Worm (Caenorhabditis elegans) whole organism, late embryonic: ENCODE data around the gene tag-267.

ENCODE experiments used
- C08G9.2 ChIP-seq: sonication (generic microtip); optimal IDR thresholded peaks from 2 replicates; lab custom pipeline; 2016; ENCODE audit warnings: mild to moderate bottlenecking, missing genetic modification characterization, moderate library complexity, missing compliant biosample characterization
- F13H6.1 ChIP-seq: sonication (generic microtip); optimal IDR thresholded peaks from 2 replicates; lab custom pipeline; 2016; ENCODE audit warnings: missing genetic modification characterization, missing compliant biosample characterization
- K02D7.2 ChIP-seq: sonication (generic microtip); optimal IDR thresholded peaks from 2 replicates; lab custom pipeline; 2017; ENCODE audit warnings: mild to moderate bottlenecking, missing genetic modification characterization, missing compliant biosample characterization
- ama-1 ChIP-seq: fragments of 150-350 bp; optimal IDR thresholded peaks from 2 replicates; lab custom pipeline; 2014
- ceh-18 ChIP-seq: sonication (generic microtip); optimal IDR thresholded peaks from 2 replicates; lab custom pipeline; 2016; ENCODE audit warnings: missing genetic modification characterization, missing compliant biosample characterization
- ceh-19 ChIP-seq: fragments of 200-800 bp; sonication (Bioruptor generic); optimal IDR thresholded peaks from 2 replicates; lab custom pipeline; 2018; ENCODE audit warnings: mild to moderate bottlenecking, missing genetic modification characterization, missing compliant biosample characterization
- ceh-2 ChIP-seq: sonication (generic microtip); optimal IDR thresholded peaks from 2 replicates; lab custom pipeline; 2016; ENCODE audit warnings: missing genotype, missing genetic modification characterization, missing compliant biosample characterization
- ceh-22 ChIP-seq: sonication (generic microtip); optimal IDR thresholded peaks from 2 replicates; lab custom pipeline; 2017; ENCODE audit warnings: missing biosample characterization, missing genetic modification characterization
- ceh-30 ChIP-seq: fragments of 150-350 bp; optimal IDR thresholded peaks from 2 replicates; lab custom pipeline; 2014; ENCODE audit warnings: missing biosample characterization, missing genetic modification characterization
- ceh-34 ChIP-seq: sonication (generic microtip); optimal IDR thresholded peaks from 2 replicates; lab custom pipeline; 2016; ENCODE audit warnings: mild to moderate bottlenecking, missing genetic modification characterization, missing compliant biosample characterization
- ceh-45 ChIP-seq: fragments of 200-800 bp; sonication (Bioruptor generic); IDR thresholded peaks from 2 replicates; pipeline ENCODE4 v1.3.6; 2022; ENCODE audit warnings: missing genetic modification reagents, missing genetic modification characterization, missing compliant biosample characterization
- ceh-6 ChIP-seq: fragments of 200-800 bp; sonication (Bioruptor generic); optimal IDR thresholded peaks from 2 replicates; lab custom pipeline; 2018; ENCODE audit warnings: mild to moderate bottlenecking, missing genetic modification characterization, missing compliant biosample characterization
- ceh-9 ChIP-seq: sonication (generic microtip); optimal IDR thresholded peaks from 2 replicates; lab custom pipeline; 2016; ENCODE audit warnings: mild to moderate bottlenecking, missing genetic modification characterization, inconsistent platforms, missing compliant biosample characterization
- dmd-4 ChIP-seq: sonication (generic microtip); optimal IDR thresholded peaks from 2 replicates; lab custom pipeline; 2016; ENCODE audit warnings: borderline replicate concordance, missing genetic modification characterization, missing compliant biosample characterization
- elt-2 ChIP-seq: sonication (generic microtip); optimal IDR thresholded peaks from 2 replicates; lab custom pipeline; 2016; ENCODE audit warnings: missing genetic modification reagents, missing genetic modification characterization, missing compliant biosample characterization
- ets-4 ChIP-seq: sonication (generic microtip); optimal IDR thresholded peaks from 2 replicates; lab custom pipeline; 2016; ENCODE audit warnings: missing genetic modification characterization, missing compliant biosample characterization
- eyg-1 ChIP-seq: sonication (generic microtip); optimal IDR thresholded peaks from 2 replicates; lab custom pipeline; 2016; ENCODE audit warnings: missing genotype, missing genetic modification characterization, missing compliant biosample characterization
- fkh-10 ChIP-seq: fragments of 150-350 bp; optimal IDR thresholded peaks from 2 replicates; lab custom pipeline; 2014; ENCODE audit warnings: missing biosample characterization, missing genetic modification reagents, missing genetic modification characterization
- gmeb-2 ChIP-seq: sonication (generic microtip); optimal IDR thresholded peaks from 2 replicates; lab custom pipeline; 2016; ENCODE audit warnings: missing genetic modification characterization, inconsistent platforms, missing compliant biosample characterization
- hlh-15 ChIP-seq: sonication (generic microtip); optimal IDR thresholded peaks from 2 replicates; lab custom pipeline; 2016; ENCODE audit warnings: missing genetic modification characterization, missing compliant biosample characterization
- hlh-6 ChIP-seq: sonication (generic microtip); optimal IDR thresholded peaks from 2 replicates; lab custom pipeline; 2016; ENCODE audit warnings: missing genotype, missing genetic modification characterization, missing compliant biosample characterization
- hlh-8 ChIP-seq: sonication (generic microtip); optimal IDR thresholded peaks from 2 replicates; lab custom pipeline; 2016; ENCODE audit warnings: missing genotype, missing genetic modification characterization, missing compliant biosample characterization
- lim-6 ChIP-seq: sonication (generic microtip); optimal IDR thresholded peaks from 2 replicates; lab custom pipeline; 2016; ENCODE audit warnings: missing genetic modification characterization, missing compliant biosample characterization
- madf-2 ChIP-seq: sonication (generic microtip); optimal IDR thresholded peaks from 2 replicates; lab custom pipeline; 2017; ENCODE audit warnings: missing genetic modification characterization, missing compliant biosample characterization
- mec-3 ChIP-seq: sonication (generic microtip); optimal IDR thresholded peaks from 2 replicates; lab custom pipeline; 2016; ENCODE audit warnings: borderline replicate concordance, missing genetic modification characterization, missing compliant biosample characterization
- pag-3 ChIP-seq: sonication (generic microtip); optimal IDR thresholded peaks from 2 replicates; lab custom pipeline; 2016; ENCODE audit warnings: missing compliant biosample characterization, missing genetic modification characterization, borderline replicate concordance
- pax-1 ChIP-seq: fragments of 150-350 bp; optimal IDR thresholded peaks from 2 replicates; lab custom pipeline; 2014; ENCODE audit warnings: missing biosample characterization, missing genetic modification characterization
- pqm-1 ChIP-seq: sonication (generic microtip); optimal IDR thresholded peaks from 2 replicates; lab custom pipeline; 2016; ENCODE audit warnings: missing genetic modification characterization, missing compliant biosample characterization
- pros-1 ChIP-seq: fragments of 150-350 bp; optimal IDR thresholded peaks from 2 replicates; lab custom pipeline; 2014; ENCODE audit warnings: missing biosample characterization, missing genetic modification reagents, missing genetic modification characterization
- rnt-1 ChIP-seq: sonication (generic microtip); optimal IDR thresholded peaks from 2 replicates; lab custom pipeline; 2016; ENCODE audit warnings: missing genetic modification characterization, missing compliant biosample characterization
- sdc-2 ChIP-seq: sonication (generic microtip); optimal IDR thresholded peaks from 2 replicates; lab custom pipeline; 2016; ENCODE audit warnings: missing genotype, missing genetic modification characterization, missing compliant biosample characterization
- sox-2 ChIP-seq: fragments of 200-800 bp; sonication (Bioruptor generic); IDR thresholded peaks from 2 replicates; pipeline ENCODE4 v1.3.6; 2022; ENCODE audit warnings: missing genetic modification reagents, missing genetic modification characterization, missing compliant biosample characterization
- syd-9 ChIP-seq: sonication (generic microtip); optimal IDR thresholded peaks from 2 replicates; lab custom pipeline; 2016; ENCODE audit warnings: mild to moderate bottlenecking, missing genetic modification characterization, moderate library complexity, missing compliant biosample characterization
- tbx-2 ChIP-seq: sonication (generic microtip); optimal IDR thresholded peaks from 2 replicates; lab custom pipeline; 2016; ENCODE audit warnings: missing genetic modification characterization, missing compliant biosample characterization
- tbx-7 ChIP-seq: sonication (generic microtip); optimal IDR thresholded peaks from 2 replicates; lab custom pipeline; 2016; ENCODE audit warnings: missing genotype, missing genetic modification characterization, missing compliant biosample characterization
- ttx-3 ChIP-seq: sonication (generic microtip); optimal IDR thresholded peaks from 2 replicates; lab custom pipeline; 2016; ENCODE audit warnings: missing genetic modification reagents, missing genetic modification characterization, missing compliant biosample characterization
- unc-42 ChIP-seq: sonication (generic microtip); optimal IDR thresholded peaks from 2 replicates; lab custom pipeline; 2016; ENCODE audit warnings: missing genotype, missing genetic modification characterization, missing compliant biosample characterization
- unc-55 ChIP-seq: sonication (generic microtip); optimal IDR thresholded peaks from 2 replicates; lab custom pipeline; 2017; ENCODE audit warnings: missing biosample characterization, missing genetic modification reagents, missing genetic modification characterization
- unc-86 ChIP-seq: sonication (generic microtip); optimal IDR thresholded peaks from 2 replicates; lab custom pipeline; 2016; ENCODE audit warnings: missing genetic modification characterization, missing compliant biosample characterization
- zip-5 ChIP-seq: sonication (generic microtip); optimal IDR thresholded peaks from 2 replicates; lab custom pipeline; 2016; ENCODE audit warnings: missing genetic modification characterization, missing compliant biosample characterization
- ztf-16 ChIP-seq: sonication (generic microtip); optimal IDR thresholded peaks from 2 replicates; lab custom pipeline; 2017; ENCODE audit warnings: missing genetic modification characterization, missing compliant biosample characterization

Gene tag-267

DNA sequence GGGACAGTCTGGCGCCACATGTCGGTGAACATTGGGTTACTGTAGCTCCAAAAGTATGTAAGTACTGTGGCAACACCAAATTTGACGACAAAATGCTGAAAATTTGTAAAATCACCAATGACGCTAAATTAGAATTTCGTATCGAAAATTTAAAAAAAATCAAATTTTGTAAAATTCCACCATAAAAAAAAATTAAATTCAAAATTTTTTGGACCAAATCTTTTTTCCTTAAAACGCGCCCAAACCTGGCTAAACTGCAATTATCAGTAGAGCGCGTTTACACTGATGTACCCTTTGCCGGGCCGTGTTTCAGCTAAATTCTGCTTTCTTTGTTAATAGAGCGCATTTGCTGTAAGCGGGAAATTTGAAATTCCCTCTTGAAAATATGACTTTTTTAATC is 9.2 kb upstream of the tag-267 start, which contains the start of gene T19C3.6:
Gene T19C3.6, minus strand, starts transcription at position 101 of the 400 bp plus-strand sequence.
- TF ChIP-seq K02D7.2 (tag; lab: Kevin White, UChicago) (no peak), hlh-6 (no peak), pag-3 (tag; lab: Kevin White, UChicago) (no peak), pros-1 (tag; lab: Kevin White, UChicago) (no peak), ceh-30 (tag; lab: Kevin White, UChicago) (no peak), ceh-22 (no peak), ztf-16 (no peak), unc-55 (GFP tag; lab: Kevin White, UChicago) (no peak), ceh-18 (tag; lab: Kevin White, UChicago) (no peak), eyg-1 (no peak), ceh-19 (no peak), dmd-4 (tag; lab: Kevin White, UChicago) (no peak)

DNA sequence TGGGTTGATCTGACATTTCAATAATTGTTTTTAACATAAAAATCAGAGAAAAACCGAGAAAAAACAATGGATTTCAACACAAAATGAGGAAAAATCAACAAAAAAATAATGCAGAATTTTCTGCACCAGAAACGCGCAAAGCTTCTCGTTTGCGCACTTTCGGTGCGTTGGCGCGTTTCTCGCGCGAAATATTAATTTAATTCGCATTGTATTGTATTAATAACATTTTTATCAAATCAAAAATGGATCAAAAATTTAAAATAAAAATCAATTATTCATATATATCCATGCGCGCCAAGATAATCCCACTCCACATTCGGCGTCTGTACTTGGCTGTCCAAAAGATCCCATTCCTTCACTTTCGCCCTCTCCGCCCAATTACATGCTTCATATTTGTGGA is 6.0 kb upstream of the tag-267 start, which contains the start of gene fem-2:
Gene fem-2, minus strand, starts transcription at position 9 of the 400 bp plus-strand sequence.
- no peak for TF ChIP-seq zip-5
- no peak for TF ChIP-seq sox-2
- TF ChIP-seq elt-2 (tag; lab: Kevin White, UChicago): peak; percentile 5
- no peak for TF ChIP-seq dmd-4 (tag; lab: Kevin White, UChicago)
- TF ChIP-seq tbx-7 (tag; lab: Kevin White, UChicago): no peak
- no peak for TF ChIP-seq ceh-45
- TF ChIP-seq unc-42 (tag; lab: Kevin White, UChicago): peak; percentile 60
- TF ChIP-seq syd-9 (tag; lab: Kevin White, UChicago): no peak
- TF ChIP-seq lim-6 (tag; lab: Kevin White, UChicago): no peak
- TF ChIP-seq sdc-2: no peak
- no peak for TF ChIP-seq pax-1
- no peak for TF ChIP-seq ceh-18 (tag; lab: Kevin White, UChicago)

DNA sequence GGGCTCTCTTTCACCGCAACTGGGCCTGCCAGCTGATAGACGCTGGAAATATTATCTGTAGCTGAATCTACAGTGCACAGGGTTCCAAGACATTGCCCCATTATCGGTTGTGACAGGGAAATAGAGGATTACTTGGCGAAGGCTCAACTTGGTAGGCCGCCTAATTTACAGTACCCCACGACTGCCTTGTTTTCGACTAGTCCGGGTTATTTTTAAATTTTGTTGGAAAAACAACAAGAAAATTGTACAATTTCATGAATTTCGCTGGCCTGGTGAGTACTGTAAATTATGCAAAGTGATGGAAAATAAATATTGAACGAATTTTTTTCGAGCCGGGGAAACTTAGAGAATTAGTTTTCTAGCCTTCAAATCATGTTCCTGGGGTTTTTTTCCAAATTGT is 4.5 kb upstream of the tag-267 start, which contains the start of gene T19C3.7:
Gene T19C3.7, minus strand, starts transcription at position 101 of the 400 bp plus-strand sequence.
- no peak for TF ChIP-seq tbx-2 (tag; lab: Kevin White, UChicago)
- TF ChIP-seq tbx-7 (tag; lab: Kevin White, UChicago): no peak
- no peak for TF ChIP-seq fkh-10 (GFP tag; lab: Kevin White, UChicago)
- no peak for TF ChIP-seq ets-4 (tag; lab: Kevin White, UChicago)
- no peak for TF ChIP-seq ceh-34 (tag; lab: Kevin White, UChicago)
- no peak for TF ChIP-seq rnt-1 (tag; lab: Kevin White, UChicago)
- TF ChIP-seq sox-2: no peak
- TF ChIP-seq dmd-4 (tag; lab: Kevin White, UChicago): no peak
- TF ChIP-seq ceh-30 (tag; lab: Kevin White, UChicago): no peak
- no peak for TF ChIP-seq ttx-3
- no peak for TF ChIP-seq pqm-1
- TF ChIP-seq elt-2 (tag; lab: Kevin White, UChicago): no peak

DNA sequence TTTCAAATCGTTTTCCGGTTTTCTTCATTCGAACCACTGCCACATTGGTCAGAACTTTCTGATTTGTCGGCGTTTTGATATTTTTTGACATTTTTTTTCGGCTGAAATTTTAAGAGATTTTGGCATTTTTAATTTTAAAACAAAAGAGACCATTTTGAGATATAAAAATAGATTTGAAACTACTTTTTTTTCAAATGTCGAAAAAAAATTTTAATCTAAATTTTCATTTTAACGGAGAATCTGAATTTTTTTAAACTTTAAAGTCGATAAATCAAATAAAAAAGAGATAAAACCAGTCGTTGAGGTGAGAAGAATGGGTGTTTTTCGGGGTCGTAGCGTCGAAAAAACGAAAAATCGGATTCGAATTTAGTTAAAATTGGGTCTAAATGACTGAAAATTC is 2.3 kb upstream of the tag-267 start, which contains the start of gene sbds-1:
Gene sbds-1, minus strand, starts transcription at position 101 of the 400 bp plus-strand sequence.
- TF ChIP-seq pqm-1 (no peak), ceh-2 (tag; lab: Kevin White, UChicago) (no peak), ceh-22 (no peak), tbx-7 (tag; lab: Kevin White, UChicago) (no peak), ceh-9 (tag; lab: Kevin White, UChicago) (no peak), C08G9.2 (tag; lab: Kevin White, UChicago) (no peak), madf-2 (no peak), gmeb-2 (tag; lab: Kevin White, UChicago) (no peak), tbx-2 (tag; lab: Kevin White, UChicago) (no peak)

DNA sequence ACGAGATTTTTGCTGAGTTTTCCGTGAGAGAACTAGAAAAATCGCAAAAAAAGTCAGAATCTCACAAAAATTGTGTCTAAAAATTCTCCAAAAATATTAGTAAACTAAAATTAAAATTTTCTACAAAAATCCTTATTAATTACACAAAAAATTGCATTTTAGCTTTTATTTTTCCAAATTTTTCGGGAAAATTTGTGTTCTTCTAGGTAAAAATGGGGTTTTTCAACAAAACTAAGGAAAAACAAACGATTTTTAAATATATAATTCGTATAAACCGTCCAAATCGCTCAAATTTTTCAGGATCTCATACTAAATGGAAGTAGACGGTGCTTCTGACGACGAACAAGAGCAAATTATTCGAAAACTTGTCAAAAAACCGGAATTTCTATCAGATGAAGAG is 1.2 kb downstream of the tag-267 start, which contains the start of gene W06E11.1:
Gene W06E11.1, plus strand, starts transcription at position 301 of the 400 bp plus-strand sequence.
- TF ChIP-seq gmeb-2 (tag; lab: Kevin White, UChicago) (no peak), F13H6.1 (tag; lab: Kevin White, UChicago) (no peak), ceh-9 (tag; lab: Kevin White, UChicago) (no peak), eyg-1 (no peak), madf-2 (no peak), ceh-6 (GFP tag; lab: Kevin White, UChicago) (no peak), dmd-4 (tag; lab: Kevin White, UChicago) (no peak), mec-3 (tag; lab: Kevin White, UChicago) (no peak), ztf-16 (no peak), tbx-2 (tag; lab: Kevin White, UChicago) (no peak), ama-1 (lab: Kevin White, UChicago) (no peak), pag-3 (tag; lab: Kevin White, UChicago) (no peak), unc-86 (no peak), hlh-8 (tag; lab: Kevin White, UChicago) (no peak), pax-1 (no peak), hlh-15 (tag; lab: Kevin White, UChicago) (no peak), fkh-10 (GFP tag; lab: Kevin White, UChicago) (no peak)
